Worm (Caenorhabditis elegans): Measurements from ENCODE around the gene lrch-1.

The lrch-1 gene

DNA sequence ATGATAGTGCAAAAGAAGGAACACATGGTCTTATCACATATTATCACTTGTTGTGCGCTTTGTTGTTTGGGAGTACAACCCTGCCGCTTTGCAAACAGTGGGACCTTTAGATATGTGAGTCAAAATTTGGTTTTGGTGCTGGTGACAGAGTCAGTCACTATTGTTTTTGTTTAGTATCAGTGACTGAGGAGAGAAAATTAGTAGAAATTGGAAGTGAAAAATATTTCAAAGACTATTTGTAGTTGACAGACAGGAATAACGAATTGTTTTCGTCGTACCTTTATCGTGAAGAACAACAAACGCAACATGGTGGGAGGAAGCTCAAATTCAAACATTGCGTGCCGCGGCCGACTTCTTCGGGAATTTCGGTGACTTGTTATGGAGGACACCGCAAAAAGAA is at the start of gene lrch-1:
lrch-1 (minus strand) TSS at position 101 of the 400 bp plus-strand sequence.
- TF ChIP-seq W03F9.2 (tag; optimal IDR thresholded peaks at IDR 0.05) (no peak), him-1 (tag; optimal IDR thresholded peaks at IDR 0.05) (no peak), dao-5 (tag; optimal IDR thresholded peaks at IDR 0.05) (no peak)

DNA sequence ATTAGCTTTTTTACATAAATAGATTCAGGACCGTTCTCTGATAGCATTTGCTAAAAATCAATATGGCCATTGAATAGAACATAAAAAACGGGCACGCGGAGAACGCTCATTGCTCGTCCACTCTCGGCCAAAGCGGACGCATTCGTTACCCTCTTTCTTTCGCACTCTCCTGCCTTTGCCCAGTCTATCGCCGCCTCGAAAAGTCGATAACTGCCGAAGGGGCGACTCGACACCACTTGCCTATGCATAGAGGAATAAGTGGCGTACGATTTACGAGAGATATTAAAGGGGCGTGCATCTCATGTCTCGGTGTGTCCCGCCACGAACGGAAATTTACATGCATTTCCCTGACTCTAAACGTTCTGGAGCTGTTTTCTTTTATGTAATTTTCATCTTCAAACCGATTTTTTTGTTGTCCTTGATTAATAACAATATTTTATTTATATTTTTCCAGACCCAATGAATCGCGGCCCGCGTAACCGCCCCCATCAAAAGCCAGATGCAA is 46.8 kb upstream of the lrch-1 start, which contains the start of gene W05H9.4:
W05H9.4 (plus strand) TSS at position 455 of the 505 bp plus-strand sequence.
- TF ChIP-seq dao-5 (tag; optimal IDR thresholded peaks at IDR 0.05): no peak
- TF ChIP-seq W03F9.2 (tag; optimal IDR thresholded peaks at IDR 0.05): no peak
- TF ChIP-seq him-1 (tag; optimal IDR thresholded peaks at IDR 0.05): no peak

ce11 chrX:6259081-6259480 is 42.6 kb upstream of the lrch-1 start:
- TF ChIP-seq dao-5 (tag; optimal IDR thresholded peaks at IDR 0.05): no peak
- no peak for TF ChIP-seq W03F9.2 (tag; optimal IDR thresholded peaks at IDR 0.05)
- no peak for TF ChIP-seq him-1 (tag; optimal IDR thresholded peaks at IDR 0.05)

DNA sequence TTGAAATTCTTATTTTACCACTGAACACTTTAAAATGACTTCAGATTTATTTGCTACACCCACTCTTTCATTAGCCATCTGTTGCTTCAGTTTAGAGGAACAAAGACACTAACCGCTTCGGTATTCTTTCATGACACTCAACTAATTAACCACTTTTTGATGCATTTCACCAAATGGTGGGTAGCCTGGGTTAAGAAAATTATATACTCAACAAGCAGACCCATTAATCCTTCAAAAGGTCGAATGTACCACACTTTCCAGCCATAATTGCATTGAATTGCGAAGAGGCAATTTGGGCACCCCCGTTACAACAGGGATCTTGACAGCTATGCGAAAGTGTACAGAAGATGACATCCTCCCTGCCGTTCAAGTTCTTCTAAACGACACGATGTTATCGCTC is 42.0 kb upstream of the lrch-1 start:
- TF ChIP-seq W03F9.2 (tag; optimal IDR thresholded peaks at IDR 0.05) (no peak), him-1 (tag; optimal IDR thresholded peaks at IDR 0.05) (no peak), dao-5 (tag; optimal IDR thresholded peaks at IDR 0.05) (no peak)

DNA sequence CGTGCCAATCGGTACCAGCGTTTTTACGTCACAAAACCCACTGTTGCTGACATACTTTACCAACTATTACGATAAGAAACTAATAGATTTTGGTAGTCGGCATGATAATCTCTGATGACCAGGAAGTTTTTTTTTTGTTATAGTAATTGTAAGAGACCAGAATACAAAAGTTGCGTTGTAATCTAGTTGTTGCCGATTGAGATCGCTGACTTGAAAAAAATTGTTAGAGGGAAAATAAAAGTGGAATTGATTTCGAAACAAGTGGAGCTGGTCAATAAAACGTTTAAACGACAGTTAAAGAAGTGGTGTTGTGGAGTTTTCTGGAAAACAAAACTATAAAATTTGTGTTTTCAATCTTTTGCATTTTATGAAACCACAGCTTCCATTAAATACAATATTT is 40.5 kb upstream of the lrch-1 start:
- no peak for TF ChIP-seq dao-5 (tag; optimal IDR thresholded peaks at IDR 0.05)
- no peak for TF ChIP-seq him-1 (tag; optimal IDR thresholded peaks at IDR 0.05)
- no peak for TF ChIP-seq W03F9.2 (tag; optimal IDR thresholded peaks at IDR 0.05)

DNA sequence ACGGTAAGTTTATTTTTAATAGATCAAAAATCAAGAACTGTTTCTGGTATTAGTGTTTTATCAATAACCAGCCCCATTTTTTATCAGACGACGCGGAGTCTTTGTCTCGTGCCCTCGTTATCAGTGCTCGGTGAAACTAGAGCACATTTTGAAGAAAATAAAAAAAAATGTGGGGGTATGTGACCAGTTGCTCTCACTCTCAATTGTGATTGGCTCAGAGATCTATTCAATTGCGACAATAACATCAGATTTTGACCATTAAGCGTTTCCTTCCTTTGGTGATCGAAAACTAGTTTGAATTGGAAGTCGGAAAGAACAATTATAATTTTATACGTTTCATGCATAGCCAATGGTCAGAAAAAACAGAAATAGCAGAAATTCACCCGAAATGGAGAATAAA is 40.0 kb upstream of the lrch-1 start:
- TF ChIP-seq W03F9.2 (tag; optimal IDR thresholded peaks at IDR 0.05) (no peak), dao-5 (tag; optimal IDR thresholded peaks at IDR 0.05) (no peak), him-1 (tag; optimal IDR thresholded peaks at IDR 0.05) (no peak)

DNA sequence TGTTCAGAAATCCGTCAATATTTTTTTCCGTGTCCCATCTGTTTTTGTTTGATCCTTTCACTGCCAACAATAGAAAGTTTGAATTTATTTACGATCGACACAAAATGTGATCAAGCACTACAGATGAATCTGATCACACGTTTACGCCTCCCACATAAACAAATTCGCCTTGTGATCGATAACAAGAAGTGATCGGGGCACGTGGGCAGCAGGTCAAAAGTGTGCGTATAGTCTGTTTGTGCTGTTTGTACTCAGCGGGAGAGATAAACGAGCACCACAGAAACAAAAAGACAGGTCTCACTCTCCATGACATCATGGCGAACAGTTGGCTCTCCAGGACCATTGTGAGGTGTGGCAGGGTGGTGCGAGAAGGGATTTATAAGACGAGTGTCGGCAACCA is 39.1 kb upstream of the lrch-1 start:
- peak; percentile 32 for TF ChIP-seq dao-5 (tag; optimal IDR thresholded peaks at IDR 0.05)
- no peak for TF ChIP-seq W03F9.2 (tag; optimal IDR thresholded peaks at IDR 0.05)
- no peak for TF ChIP-seq him-1 (tag; optimal IDR thresholded peaks at IDR 0.05)

DNA sequence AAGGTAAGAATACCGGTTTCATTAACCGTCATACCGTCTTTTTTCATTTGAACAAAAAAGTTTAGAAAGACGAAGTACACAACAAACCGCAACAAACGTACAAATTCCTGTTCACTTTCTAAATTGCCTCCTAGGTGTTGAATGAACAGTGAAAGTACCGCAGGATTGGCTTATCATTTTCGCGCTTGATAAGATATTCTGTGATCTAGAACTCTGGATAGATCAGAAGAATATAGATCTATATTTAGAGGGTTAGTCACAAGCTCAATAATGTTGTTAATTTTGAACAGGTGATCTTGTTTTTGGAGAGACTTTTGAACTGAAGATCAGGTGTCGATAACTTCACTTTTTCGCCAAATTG is 38.2 kb upstream of the lrch-1 start:
- TF ChIP-seq W03F9.2 (tag; optimal IDR thresholded peaks at IDR 0.05): no peak
- TF ChIP-seq dao-5 (tag; optimal IDR thresholded peaks at IDR 0.05): no peak
- no peak for TF ChIP-seq him-1 (tag; optimal IDR thresholded peaks at IDR 0.05)

- TF ChIP-seq W03F9.2 (tag; optimal IDR thresholded peaks at IDR 0.05) (peak; percentile 30), dao-5 (tag; optimal IDR thresholded peaks at IDR 0.05) (no peak)
Measured at ce11 chrX:6253899-6254670, 37.6 kb upstream of the lrch-1 start.

ce11 chrX:6253566-6253898 is 37.1 kb upstream of the lrch-1 start:
- TF ChIP-seq dao-5 (tag; optimal IDR thresholded peaks at IDR 0.05): no peak
- no peak for TF ChIP-seq W03F9.2 (tag; optimal IDR thresholded peaks at IDR 0.05)
- peak; percentile 5 for TF ChIP-seq him-1 (tag; optimal IDR thresholded peaks at IDR 0.05)

DNA sequence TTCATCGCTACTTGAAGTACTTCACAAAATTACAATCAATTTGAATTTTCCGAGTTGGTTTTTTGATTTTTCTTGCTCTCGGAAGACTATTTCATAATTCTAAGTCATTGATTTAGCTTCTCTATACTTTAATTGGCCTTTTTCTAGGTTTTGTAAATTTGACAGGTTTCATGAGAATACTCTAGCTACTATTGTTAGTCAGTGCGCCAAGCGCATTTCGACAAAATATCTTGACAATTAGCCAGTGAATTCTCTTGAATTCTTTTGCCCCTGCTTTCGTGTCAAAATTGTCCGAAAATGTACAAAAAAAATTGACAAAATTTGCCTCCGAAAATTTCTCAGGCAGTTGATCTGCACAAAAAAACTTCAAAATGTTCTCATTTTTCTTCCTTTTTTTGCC is 36.7 kb upstream of the lrch-1 start:
- TF ChIP-seq dao-5 (tag; optimal IDR thresholded peaks at IDR 0.05) (no peak), him-1 (tag; optimal IDR thresholded peaks at IDR 0.05) (no peak), W03F9.2 (tag; optimal IDR thresholded peaks at IDR 0.05) (no peak)

- TF ChIP-seq W03F9.2 (tag; optimal IDR thresholded peaks at IDR 0.05) (no peak), him-1 (tag; optimal IDR thresholded peaks at IDR 0.05) (no peak), dao-5 (tag; optimal IDR thresholded peaks at IDR 0.05) (no peak)
Measured at ce11 chrX:6252752-6253151, 36.3 kb upstream of the lrch-1 start.

ce11 chrX:6251947-6252617 is 35.6 kb upstream of the lrch-1 start:
- TF ChIP-seq dao-5 (tag; optimal IDR thresholded peaks at IDR 0.05) (no peak), W03F9.2 (tag; optimal IDR thresholded peaks at IDR 0.05) (no peak), him-1 (tag; optimal IDR thresholded peaks at IDR 0.05) (peak; percentile 45)

DNA sequence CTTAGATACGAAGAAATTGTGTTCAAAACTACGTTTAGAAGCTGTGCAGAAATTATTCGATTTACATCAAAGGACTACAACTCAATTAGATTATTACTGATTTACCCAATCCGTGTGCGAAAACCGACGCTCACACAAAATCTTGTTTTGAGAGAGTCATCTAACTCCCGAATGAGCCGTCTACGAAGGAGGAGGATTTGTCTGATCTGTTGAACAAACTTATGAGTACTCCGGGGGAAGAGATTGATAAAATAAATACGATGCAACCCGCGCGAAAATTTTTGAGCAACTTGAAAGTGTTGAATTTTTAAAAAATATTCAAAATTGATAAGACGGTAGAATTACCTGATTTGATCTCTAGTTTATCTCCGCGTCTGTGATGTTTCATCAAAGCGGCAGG is 34.9 kb upstream of the lrch-1 start:
- no peak for TF ChIP-seq him-1 (tag; optimal IDR thresholded peaks at IDR 0.05)
- TF ChIP-seq W03F9.2 (tag; optimal IDR thresholded peaks at IDR 0.05): no peak
- no peak for TF ChIP-seq dao-5 (tag; optimal IDR thresholded peaks at IDR 0.05)
